Worm (Caenorhabditis elegans) whole organism, L1 larva: ENCODE results near the gene T23B12.11.
A peak's percentile ranks its signal among the peaks of the same experiment; 100 is the strongest.

Experiments used
- C16A3.4 ChIP-seq: fragments of 150-350 bp; optimal IDR thresholded peaks from 2 replicates; lab custom pipeline; 2014; ENCODE audit warnings: missing biosample characterization, missing genetic modification characterization
- Y116A8C.19 ChIP-seq: sonication (generic microtip); optimal IDR thresholded peaks from 2 replicates; lab custom pipeline; 2016; ENCODE audit warnings: missing compliant biosample characterization, missing genetic modification characterization, borderline replicate concordance
- ceh-63 ChIP-seq: fragments of 200-800 bp; sonication (Bioruptor generic); optimal IDR thresholded peaks from 2 replicates; lab custom pipeline; 2018; ENCODE audit warnings: mild to moderate bottlenecking, missing genetic modification characterization, missing compliant biosample characterization
- ceh-90 ChIP-seq: sonication (generic microtip); optimal IDR thresholded peaks from 2 replicates; lab custom pipeline; 2016; ENCODE audit warnings: missing genetic modification characterization, missing compliant biosample characterization
- ces-1 ChIP-seq: fragments of 150-350 bp; optimal IDR thresholded peaks from 2 replicates; lab custom pipeline; 2014; ENCODE audit warnings: missing biosample characterization, missing genetic modification reagents, missing genetic modification characterization
- dsc-1 ChIP-seq: sonication (generic microtip); optimal IDR thresholded peaks from 2 replicates; lab custom pipeline; 2016; ENCODE audit warnings: mild to moderate bottlenecking, missing genetic modification characterization, missing compliant biosample characterization
- efl-1 ChIP-seq, 4 experiments: fragments of 150-350 bp; optimal IDR thresholded peaks in 3 of 4; peaks in 1 of 4; 1 replicate in 1 of 4; 2 replicates in 3 of 4; lab custom pipeline; 2014; ENCODE audit warnings: missing biosample characterization in 2 of 4, missing genetic modification characterization in 2 of 4, missing genetic modification reagents in 2 of 4
- efl-3 ChIP-seq: fragments of 200-800 bp; sonication (Bioruptor generic); optimal IDR thresholded peaks from 2 replicates; lab custom pipeline; 2018; ENCODE audit warnings: mild to moderate bottlenecking, missing genetic modification characterization, missing compliant biosample characterization
- egl-27 ChIP-seq, 2 experiments: fragments of 150-350 bp in 1 of 2; sonication (generic microtip); optimal IDR thresholded peaks; 3 replicates each; lab custom pipeline; 2017 to 2018; ENCODE audit warnings: missing biosample characterization in 2 of 2, missing genetic modification characterization in 2 of 2, missing genetic modification reagents in 2 of 2
- fkh-10 ChIP-seq: sonication (generic microtip); optimal IDR thresholded peaks from 2 replicates; lab custom pipeline; 2017; ENCODE audit warnings: missing biosample characterization, missing genetic modification reagents, missing genetic modification characterization
- fkh-4 ChIP-seq: sonication (generic microtip); optimal IDR thresholded peaks from 2 replicates; lab custom pipeline; 2016; ENCODE audit warnings: missing compliant biosample characterization, missing genetic modification characterization, borderline replicate concordance
- fkh-8 ChIP-seq: sonication (generic microtip); optimal IDR thresholded peaks from 2 replicates; lab custom pipeline; 2016; ENCODE audit warnings: mild to moderate bottlenecking, missing genetic modification characterization, missing compliant biosample characterization
- grh-1 ChIP-seq: fragments of 200-800 bp; sonication (Bioruptor generic); IDR thresholded peaks from 2 replicates; pipeline ENCODE4 v1.3.6; 2022; ENCODE audit warnings: missing genetic modification reagents, missing genetic modification characterization, missing compliant biosample characterization
- hlh-17 ChIP-seq: fragments of 200-800 bp; sonication (Bioruptor generic); optimal IDR thresholded peaks from 2 replicates; lab custom pipeline; 2018; ENCODE audit warnings: missing genetic modification characterization, mild to moderate bottlenecking, missing compliant biosample characterization, moderate library complexity, borderline replicate concordance
- hpl-2 ChIP-seq: fragments of 150-350 bp; optimal IDR thresholded peaks from 2 replicates; lab custom pipeline; 2014; ENCODE audit warnings: missing biosample characterization, missing genetic modification reagents, missing genetic modification characterization
- jun-1 ChIP-seq: fragments of 150-350 bp; optimal IDR thresholded peaks from 2 replicates; lab custom pipeline; 2014; ENCODE audit warnings: missing biosample characterization, missing genetic modification reagents, missing genetic modification characterization
- lin-13 ChIP-seq: fragments of 150-350 bp; optimal IDR thresholded peaks from 2 replicates; lab custom pipeline; 2014; ENCODE audit warnings: missing biosample characterization, missing genetic modification reagents, missing genetic modification characterization
- lin-35 ChIP-seq, 2 experiments: fragments of 150-350 bp; optimal IDR thresholded peaks; 2 replicates each; lab custom pipeline; 2014; ENCODE audit warnings: missing biosample characterization in 2 of 2, missing genetic modification characterization in 2 of 2, missing genetic modification reagents in 2 of 2
- mef-2 ChIP-seq: fragments of 150-350 bp; optimal IDR thresholded peaks from 2 replicates; lab custom pipeline; 2014; ENCODE audit warnings: missing biosample characterization, missing genetic modification characterization
- mep-1 ChIP-seq: fragments of 150-350 bp; optimal IDR thresholded peaks from 2 replicates; lab custom pipeline; 2014; ENCODE audit warnings: missing biosample characterization, missing genetic modification characterization
- nhr-12 ChIP-seq: sonication (generic microtip); optimal IDR thresholded peaks from 2 replicates; lab custom pipeline; 2017; ENCODE audit warnings: missing biosample characterization, missing genetic modification characterization
- nhr-47 ChIP-seq: sonication (generic microtip); optimal IDR thresholded peaks from 2 replicates; lab custom pipeline; 2016; ENCODE audit warnings: mild to moderate bottlenecking, missing genetic modification characterization, moderate library complexity, missing compliant biosample characterization
- nhr-71 ChIP-seq: sonication (generic microtip); optimal IDR thresholded peaks from 2 replicates; lab custom pipeline; 2016; ENCODE audit warnings: mild to moderate bottlenecking, missing genetic modification characterization, moderate library complexity, missing compliant biosample characterization
- nhr-76 ChIP-seq: sonication (generic microtip); optimal IDR thresholded peaks from 2 replicates; lab custom pipeline; 2017; ENCODE audit warnings: missing biosample characterization, missing genetic modification characterization
- nhr-85 ChIP-seq: sonication (generic microtip); peaks from one replicate; lab custom pipeline; 2016; ENCODE audit warnings: missing genetic modification characterization, inconsistent platforms, missing compliant biosample characterization
- pax-3 ChIP-seq: fragments of 200-800 bp; sonication (Bioruptor generic); optimal IDR thresholded peaks from 2 replicates; lab custom pipeline; 2018; ENCODE audit warnings: mild to moderate bottlenecking, missing genetic modification characterization, moderate library complexity, missing compliant biosample characterization
- skn-1 ChIP-seq: fragments of 150-350 bp; optimal IDR thresholded peaks from 2 replicates; lab custom pipeline; 2014; ENCODE audit warnings: missing biosample characterization, missing genetic modification characterization
- snpc-4 ChIP-seq: fragments of 150-350 bp; optimal IDR thresholded peaks from 2 replicates; lab custom pipeline; 2014; ENCODE audit warnings: missing biosample characterization, missing genetic modification characterization
- sox-4 ChIP-seq: sonication (generic microtip); optimal IDR thresholded peaks from 2 replicates; lab custom pipeline; 2016; ENCODE audit warnings: missing genetic modification characterization, missing compliant biosample characterization
- sptf-1 ChIP-seq: fragments of 150-350 bp; optimal IDR thresholded peaks from 2 replicates; lab custom pipeline; 2014; ENCODE audit warnings: missing biosample characterization, missing genetic modification characterization
- sup-37 ChIP-seq: fragments of 200-800 bp; sonication (Bioruptor generic); optimal IDR thresholded peaks from 2 replicates; lab custom pipeline; 2018; ENCODE audit warnings: mild to moderate bottlenecking, missing genetic modification characterization, missing compliant biosample characterization
- swsn-7 ChIP-seq: sonication (generic microtip); optimal IDR thresholded peaks from 2 replicates; lab custom pipeline; 2016; ENCODE audit warnings: missing genetic modification characterization, missing compliant biosample characterization
- tbx-2 ChIP-seq: sonication (generic microtip); optimal IDR thresholded peaks from 2 replicates; lab custom pipeline; 2016; ENCODE audit warnings: missing genetic modification characterization, missing compliant biosample characterization
- unc-86 ChIP-seq: sonication (generic microtip); optimal IDR thresholded peaks from 2 replicates; lab custom pipeline; 2016; ENCODE audit warnings: missing genetic modification characterization, missing compliant biosample characterization
- ztf-4 ChIP-seq: fragments of 150-350 bp; optimal IDR thresholded peaks from 2 replicates; lab custom pipeline; 2014; ENCODE audit warnings: missing biosample characterization, missing genetic modification characterization

Gene T23B12.11

ce11 chrV:8465386-8465785 is 10.2 kb downstream of the T23B12.11 start, which contains the start of gene mrps-2:
Gene mrps-2, plus strand, starts transcription at chrV:8465686.
- TF ChIP-seq nhr-85 (tag; lab: Kevin White, UChicago): peak; percentile 29
- no peak for TF ChIP-seq snpc-4 (tag; lab: Kevin White, UChicago)

- no peak for TF ChIP-seq efl-1 (optimal IDR thresholded peaks at IDR 0.05; lab: Kevin White, UChicago)
- TF ChIP-seq efl-1 (GFP tag; optimal IDR thresholded peaks at IDR 0.05 in 1 of 2; lab: Kevin White, UChicago): peak in 1 of 2 experiments; percentile 7
- no peak for TF ChIP-seq egl-27 (tag; optimal IDR thresholded peaks at IDR 0.05; lab: Kevin White, UChicago)
These were observed 11.8 kb downstream of the T23B12.11 start, which contains the start of gene mrpl-4 for ce11 chrV:8467031-8467430. Gene mrpl-4, plus strand, starts transcription at chrV:8467265.

- TF ChIP-seq ces-1 (GFP tag; lab: Kevin White, UChicago): no peak
- no peak for TF ChIP-seq pax-3
- TF ChIP-seq ceh-90: no peak
- no peak for TF ChIP-seq sup-37 (GFP tag; lab: Kevin White, UChicago)
- TF ChIP-seq nhr-71: no peak
- TF ChIP-seq mep-1 (tag; lab: Kevin White, UChicago): no peak
- no peak for TF ChIP-seq grh-1 (GFP tag; lab: Robert Waterston, UW)
- TF ChIP-seq jun-1: no peak
- no peak for TF ChIP-seq fkh-8
- no peak for TF ChIP-seq C16A3.4 (tag; lab: Kevin White, UChicago)
- TF ChIP-seq ceh-63: no peak
These were observed 13.5 kb downstream of the T23B12.11 start, which contains the start of gene phf-30 for ce11 chrV:8468740-8469139. Gene phf-30, plus strand, starts transcription at chrV:8469040.

- TF ChIP-seq mef-2 (tag; lab: Kevin White, UChicago) (no peak), swsn-7 (tag; lab: Kevin White, UChicago) (no peak), tbx-2 (no peak), ceh-63 (no peak), unc-86 (tag; lab: Kevin White, UChicago) (no peak), hlh-17 (GFP tag; lab: Kevin White, UChicago) (no peak), mep-1 (tag; lab: Kevin White, UChicago) (no peak), nhr-76 (tag; lab: Kevin White, UChicago) (no peak), fkh-4 (tag; lab: Kevin White, UChicago) (peak; percentile 72), efl-1 (optimal IDR thresholded peaks at IDR 0.05; lab: Kevin White, UChicago) (no peak), efl-1 (GFP tag; optimal IDR thresholded peaks at IDR 0.05 in 1 of 2; lab: Kevin White, UChicago) (peak in 1 of 2 experiments; percentile 37), dsc-1 (peak; percentile 92)
These were observed 15.7 kb downstream of the T23B12.11 start, which contains the start of gene gplb-1 for ce11 chrV:8470906-8471305. Gene gplb-1, minus strand, starts transcription at chrV:8471242.

ce11 chrV:8481274-8481673 is 26.1 kb downstream of the T23B12.11 start:
- TF ChIP-seq jun-1 (no peak), hpl-2 (GFP tag; lab: Kevin White, UChicago) (no peak), C16A3.4 (tag; lab: Kevin White, UChicago) (no peak), lin-13 (GFP tag; lab: Kevin White, UChicago) (no peak), Y116A8C.19 (tag; lab: Kevin White, UChicago) (no peak), lin-35 (GFP tag; optimal IDR thresholded peaks at IDR 0.05; lab: Kevin White, UChicago) (no peak), efl-3 (GFP tag; lab: Kevin White, UChicago) (no peak), fkh-4 (tag; lab: Kevin White, UChicago) (no peak), egl-27 (tag; optimal IDR thresholded peaks at IDR 0.05; lab: Kevin White, UChicago) (no peak), skn-1 (no peak), fkh-10 (GFP tag; lab: Kevin White, UChicago) (no peak), sox-4 (no peak), nhr-12 (tag; lab: Kevin White, UChicago) (no peak), unc-86 (tag; lab: Kevin White, UChicago) (no peak), dsc-1 (no peak), ztf-4 (tag; lab: Kevin White, UChicago) (no peak), hlh-17 (GFP tag; lab: Kevin White, UChicago) (no peak), sptf-1 (tag; lab: Kevin White, UChicago) (no peak), nhr-47 (tag; lab: Kevin White, UChicago) (no peak), ceh-90 (no peak)
- TF ChIP-seq, all 84 proteins: peak for 0
